Fruit fly (Drosophila melanogaster) Kc167 (cell line): ENCODE data around the gene Vha100-4.

ENCODE experiments used
- Myc ChIP-seq: fragments of >200 bp; optimal IDR thresholded peaks from 2 replicates; lab custom pipeline; 2017; ENCODE audit warnings: missing external identifiers
- Sin3A ChIP-seq: fragments of >200 bp; optimal IDR thresholded peaks from 2 replicates; lab custom pipeline; 2018; ENCODE audit warnings: missing external identifiers
- h ChIP-seq: fragments of >200 bp; optimal IDR thresholded peaks from 3 replicates; lab custom pipeline; 2018; ENCODE audit warnings: missing external identifiers
- insv ChIP-seq: fragments of >200 bp; optimal IDR thresholded peaks from 3 replicates; lab custom pipeline; 2018; ENCODE audit warnings: missing external identifiers
- psq ChIP-seq: fragments of >200 bp; optimal IDR thresholded peaks from 2 replicates; lab custom pipeline; 2017; ENCODE audit warnings: missing external identifiers
- ttk ChIP-seq: sonication (Bioruptor generic); optimal IDR thresholded peaks from 2 replicates; lab custom pipeline; 2017; ENCODE audit warnings: missing external identifiers

Vha100-4 gene

dm6 chr3R:18402549-18403429, 13.2 kb upstream of the Vha100-4 start, which contains the start of the genes Wdr37 and koko:
Gene Wdr37 (minus strand): TSS chr3R:18402716.
Gene koko (plus strand): TSS chr3R:18403026.
- TF ChIP-seq ttk (no peak), psq (lab: Kevin White, UChicago) (no peak), Sin3A (lab: Kevin White, UChicago) (no peak), insv (no peak), h (lab: Kevin White, UChicago) (no peak), Myc (lab: Kevin White, UChicago) (no peak)

dm6 chr3R:18399698-18400020, 10.1 kb upstream of the Vha100-4 start:
- TF ChIP-seq ttk (no peak), psq (lab: Kevin White, UChicago) (no peak), insv (no peak), Myc (lab: Kevin White, UChicago) (no peak), Sin3A (lab: Kevin White, UChicago) (no peak), h (lab: Kevin White, UChicago) (no peak)

dm6 chr3R:18398954-18399697, 9.5 kb upstream of the Vha100-4 start, which contains the start of gene Vha100-2:
Gene Vha100-2 (minus strand): TSS chr3R:18399169.
- TF ChIP-seq Myc (lab: Kevin White, UChicago) (no peak), insv (no peak), Sin3A (lab: Kevin White, UChicago) (no peak), h (lab: Kevin White, UChicago) (no peak), psq (lab: Kevin White, UChicago) (no peak), ttk (no peak)

- TF ChIP-seq h (lab: Kevin White, UChicago), result no peak
- peak; percentile 3 for TF ChIP-seq psq (lab: Kevin White, UChicago)
These were observed 8.9 kb upstream of the Vha100-4 start for dm6 chr3R:18398460-18398901.

- no peak for TF ChIP-seq psq (lab: Kevin White, UChicago)
- no peak for TF ChIP-seq insv
- no peak for TF ChIP-seq h (lab: Kevin White, UChicago)
- no peak for TF ChIP-seq ttk
- TF ChIP-seq Myc (lab: Kevin White, UChicago), result no peak
- TF ChIP-seq Sin3A (lab: Kevin White, UChicago), result no peak
These were observed 8.3 kb upstream of the Vha100-4 start for dm6 chr3R:18397834-18398378.

- TF ChIP-seq Myc (lab: Kevin White, UChicago) (no peak), psq (lab: Kevin White, UChicago) (no peak), ttk (no peak), Sin3A (lab: Kevin White, UChicago) (no peak), insv (no peak), h (lab: Kevin White, UChicago) (no peak)
These were observed 7.4 kb upstream of the Vha100-4 start, which contains the start of gene Vti1b for dm6 chr3R:18396801-18397604. Gene Vti1b (plus strand): TSS chr3R:18396995.

dm6 chr3R:18395694-18396093, 6.1 kb upstream of the Vha100-4 start:
- TF ChIP-seq Myc (lab: Kevin White, UChicago) (no peak), h (lab: Kevin White, UChicago) (no peak), insv (no peak), ttk (no peak), psq (lab: Kevin White, UChicago) (no peak), Sin3A (lab: Kevin White, UChicago) (no peak)

- TF ChIP-seq Sin3A (lab: Kevin White, UChicago) (no peak), ttk (no peak), h (lab: Kevin White, UChicago) (no peak), Myc (lab: Kevin White, UChicago) (no peak), insv (no peak), psq (lab: Kevin White, UChicago) (no peak)
These were observed 5.3 kb upstream of the Vha100-4 start for dm6 chr3R:18394876-18395275.

dm6 chr3R:18393436-18393835, 3.8 kb upstream of the Vha100-4 start:
- no peak for TF ChIP-seq h (lab: Kevin White, UChicago)
- TF ChIP-seq psq (lab: Kevin White, UChicago), result no peak

- no peak for TF ChIP-seq insv
- TF ChIP-seq Myc (lab: Kevin White, UChicago), result no peak
- no peak for TF ChIP-seq psq (lab: Kevin White, UChicago)
These were observed 4.0 kb downstream of the Vha100-4 start, which contains the start of gene cona for dm6 chr3R:18385593-18385992. Gene cona (plus strand): TSS chr3R:18385828.

- no peak for TF ChIP-seq psq (lab: Kevin White, UChicago)
- no peak for TF ChIP-seq Sin3A (lab: Kevin White, UChicago)
- no peak for TF ChIP-seq ttk
- TF ChIP-seq insv, result no peak
- TF ChIP-seq Myc (lab: Kevin White, UChicago), result no peak
- no peak for TF ChIP-seq h (lab: Kevin White, UChicago)
These were observed 4.6 kb downstream of the Vha100-4 start, which contains the start of gene CG14309 for dm6 chr3R:18384972-18385371. Gene CG14309 (minus strand): TSS chr3R:18385072.
